Worm (Caenorhabditis elegans): ENCODE data around the gene lsm-3.

lsm-3 gene

ce11 chrIV:13383763-13384436 is 3.1 kb upstream of the lsm-3 start, which contains the start of gene rab-19:
Gene rab-19, minus strand, starts transcription at chrIV:13384386.
- TF ChIP-seq hmg-1.2 (GFP tag; IDR thresholded peaks at IDR 0.05) (peak; percentile 90), let-526 (GFP tag; IDR thresholded peaks at IDR 0.05) (no peak)

- TF ChIP-seq K12H6.12 (tag; optimal IDR thresholded peaks at IDR 0.05) (no peak), F33H1.4 (GFP tag; IDR thresholded peaks at IDR 0.05) (peak; percentile 46), ceh-79 (tag; optimal IDR thresholded peaks at IDR 0.05) (no peak), dpl-1 (GFP tag; optimal IDR thresholded peaks at IDR 0.05) (peak; percentile 49), snpc-4 (GFP tag; optimal IDR thresholded peaks at IDR 0.05) (no peak), snpc-4 (tag; optimal IDR thresholded peaks at IDR 0.05) (peak; percentile 5 to 81 (median 66)), Y53G8AR.9 (GFP tag; conservative IDR thresholded peaks at IDR 0.05) (no peak), bed-1 (GFP tag; IDR thresholded peaks at IDR 0.05) (no peak), snpc-3.4 (tag; optimal IDR thresholded peaks at IDR 0.05) (peak; percentile 3), B0019.2 (GFP tag; conservative IDR thresholded peaks at IDR 0.05) (no peak), lin-54 (GFP tag; optimal IDR thresholded peaks at IDR 0.05) (peak; percentile 29), nhr-120 (GFP tag; IDR thresholded peaks at IDR 0.05) (no peak), hmg-20 (GFP tag; IDR thresholded peaks at IDR 0.05) (no peak), ceh-27 (GFP tag; optimal IDR thresholded peaks at IDR 0.05) (peak; percentile 25), tbp1 (GFP tag; optimal IDR thresholded peaks at IDR 0.05) (peak; percentile 42), B0336.3 (GFP tag; IDR thresholded peaks at IDR 0.05) (no peak), egl-18 (GFP tag; IDR thresholded peaks at IDR 0.05) (no peak), F49E8.2 (tag; optimal IDR thresholded peaks at IDR 0.05; ENCODE audit: insufficient read depth) (peak; percentile 69), ceh-40 (GFP tag; IDR thresholded peaks at IDR 0.05) (no peak), C17E4.6 (GFP tag; IDR thresholded peaks at IDR 0.05) (no peak), ztf-26 (tag; optimal IDR thresholded peaks at IDR 0.05) (no peak), madf-3 (GFP tag; IDR thresholded peaks at IDR 0.05) (0 out of 2 replicates have a peak, but pooled peaks have one; percentile 43), ztf-3 (GFP tag; optimal IDR thresholded peaks at IDR 0.05) (no peak), ceh-58 (GFP tag; IDR thresholded peaks at IDR 0.05) (no peak), snpc-1.3 (tag; optimal IDR thresholded peaks at IDR 0.05; ENCODE audit: insufficient read depth) (peak; percentile 45), B0261.1 (tag; optimal IDR thresholded peaks at IDR 0.05) (no peak), lin-26 (GFP tag; IDR thresholded peaks at IDR 0.05) (no peak), unc-130 (GFP tag; optimal IDR thresholded peaks at IDR 0.05) (peak; percentile 50), dox-1 (GFP tag; IDR thresholded peaks at IDR 0.05) (peak; percentile 59), B0035.1 (tag; optimal IDR thresholded peaks at IDR 0.05) (no peak), F55B11.4 (tag; optimal IDR thresholded peaks at IDR 0.05; ENCODE audit: borderline replicate concordance, insufficient read depth) (no peak), madf-8 (GFP tag; conservative IDR thresholded peaks at IDR 0.05) (no peak), hlh-26 (GFP tag; conservative IDR thresholded peaks at IDR 0.05) (no peak), ceh-91 (GFP tag; IDR thresholded peaks at IDR 0.05) (no peak), hmg-1.2 (GFP tag; IDR thresholded peaks at IDR 0.05) (no peak), let-607 (tag; optimal IDR thresholded peaks at IDR 0.05) (no peak), let-526 (GFP tag; IDR thresholded peaks at IDR 0.05) (no peak), ekl-4 (GFP tag; IDR thresholded peaks at IDR 0.05) (no peak), atf-7 (tag; optimal IDR thresholded peaks at IDR 0.05) (no peak), ztf-28 (GFP tag; IDR thresholded peaks at IDR 0.05) (no peak), lir-1 (GFP tag; conservative IDR thresholded peaks at IDR 0.05) (no peak), Y67H2A.10 (GFP tag; conservative IDR thresholded peaks at IDR 0.05) (no peak), ztf-18 (tag; optimal IDR thresholded peaks at IDR 0.05) (peak; percentile 39), zim-3 (tag; optimal IDR thresholded peaks at IDR 0.05) (no peak), mes-4 (tag; optimal IDR thresholded peaks at IDR 0.05) (no peak)
Measured at ce11 chrIV:13386043-13386442, 960 bp upstream of the lsm-3 start, which contains the start of the genes Y62E10A.20, Y62E10A.23 and mdt-9. Gene Y62E10A.20, minus strand, starts transcription at chrIV:13386091. Gene Y62E10A.23, plus strand, starts transcription at chrIV:13386324. Gene mdt-9, plus strand, starts transcription at chrIV:13386380.
